Worm (Caenorhabditis elegans): Measurements from ENCODE around the gene B0496.11.

B0496.11 gene

DNA sequence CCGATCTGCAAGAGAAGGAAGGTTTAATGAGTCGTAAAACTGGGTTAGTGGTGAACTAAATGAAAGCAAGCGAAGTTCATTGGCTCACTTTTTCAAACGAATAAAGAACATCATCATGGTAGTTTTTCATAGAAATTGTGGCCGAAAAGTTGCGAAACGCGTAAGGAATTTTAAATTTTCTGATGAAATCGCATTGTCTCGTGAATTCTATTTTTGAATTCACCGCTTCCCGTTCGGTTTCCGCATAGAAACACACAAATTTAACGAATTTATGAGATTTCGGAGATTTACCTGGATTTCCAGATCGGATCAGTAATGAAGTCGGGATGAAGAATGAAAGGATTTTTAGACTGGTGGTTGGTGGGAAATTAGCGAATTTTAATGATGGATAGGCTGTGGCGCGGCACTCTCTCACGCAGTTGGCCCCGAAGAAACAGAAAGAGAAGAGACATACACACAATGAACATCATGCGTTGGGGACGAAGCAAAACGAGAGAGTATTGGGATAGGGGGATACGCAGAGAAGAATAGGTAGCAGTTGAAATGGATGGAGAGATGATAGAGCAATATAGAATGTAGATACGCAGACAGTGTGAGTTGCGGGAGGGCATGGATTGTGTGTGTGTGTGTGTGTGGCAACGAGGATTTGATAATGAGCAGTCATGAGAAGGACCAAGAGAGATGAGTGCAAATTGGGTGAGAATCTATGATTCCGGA lies 46.8 kb downstream of the B0496.11 start (continued):
- no peak for TF ChIP-seq grh-1 (GFP tag; IDR thresholded peaks at IDR 0.05)
- TF ChIP-seq egl-27 (tag; optimal IDR thresholded peaks at IDR 0.05), result no peak
- peak; percentile 75 for TF ChIP-seq nhr-85 (tag)
- peak; percentile 53 to 64 for TF ChIP-seq efl-1 (optimal IDR thresholded peaks at IDR 0.05)
- no peak for TF ChIP-seq efl-1 (GFP tag; optimal IDR thresholded peaks at IDR 0.05 in 1 of 2)
- TF ChIP-seq hpl-2 (GFP tag; optimal IDR thresholded peaks at IDR 0.05), result no peak
- no peak for TF ChIP-seq pag-3 (tag; optimal IDR thresholded peaks at IDR 0.05; ENCODE audit: borderline replicate concordance, insufficient read depth)
- TF ChIP-seq nhr-76 (tag; optimal IDR thresholded peaks at IDR 0.05), result peak; percentile 37
- no peak for TF ChIP-seq ceh-63 (GFP tag; optimal IDR thresholded peaks at IDR 0.05)
- TF ChIP-seq vab-15 (tag; optimal IDR thresholded peaks at IDR 0.05), result no peak
- peak; percentile 42 for TF ChIP-seq xbp-1 (tag; optimal IDR thresholded peaks at IDR 0.05)
- TF ChIP-seq sptf-1 (tag; optimal IDR thresholded peaks at IDR 0.05), result no peak
- peak; percentile 64 for TF ChIP-seq nhr-47 (tag; optimal IDR thresholded peaks at IDR 0.05)
- TF ChIP-seq blmp-1 (tag; optimal IDR thresholded peaks at IDR 0.05), result peak; percentile 66
- TF ChIP-seq mep-1 (tag; optimal IDR thresholded peaks at IDR 0.05), result peak; percentile 43
- peak in 1 of 2 experiments; percentile 17 for TF ChIP-seq mdl-1 (tag; optimal IDR thresholded peaks at IDR 0.05)
- TF ChIP-seq nhr-237 (tag; optimal IDR thresholded peaks at IDR 0.05), result no peak
- TF ChIP-seq mab-9 (GFP tag; IDR thresholded peaks at IDR 0.05), result no peak
- no peak for TF ChIP-seq elt-2 (tag; optimal IDR thresholded peaks at IDR 0.05)
- no peak for TF ChIP-seq elt-3 (tag; optimal IDR thresholded peaks at IDR 0.05)
- TF ChIP-seq nhr-12 (tag; optimal IDR thresholded peaks at IDR 0.05), result no peak
- TF ChIP-seq ets-5 (GFP tag; IDR thresholded peaks at IDR 0.05), result no peak
- TF ChIP-seq fkh-4 (tag; optimal IDR thresholded peaks at IDR 0.05; ENCODE audit: borderline replicate concordance), result no peak
- TF ChIP-seq hlh-17 (GFP tag; optimal IDR thresholded peaks at IDR 0.05; ENCODE audit: borderline replicate concordance), result no peak
- peak; percentile 39 for TF ChIP-seq isw-1 (GFP tag; IDR thresholded peaks at IDR 0.05)
- no peak for TF ChIP-seq nhr-77 (tag; optimal IDR thresholded peaks at IDR 0.05)
- TF ChIP-seq nhr-84 (tag; optimal IDR thresholded peaks at IDR 0.05), result no peak
- TF ChIP-seq lin-15B (tag; optimal IDR thresholded peaks at IDR 0.05), result no peak
- TF ChIP-seq mef-2 (tag; optimal IDR thresholded peaks at IDR 0.05), result no peak
- no peak for TF ChIP-seq unc-62 (GFP tag; optimal IDR thresholded peaks at IDR 0.05)
- TF ChIP-seq tbx-2 (tag; optimal IDR thresholded peaks at IDR 0.05), result peak; percentile 68
- peak; percentile 76 for TF ChIP-seq dsc-1 (tag; optimal IDR thresholded peaks at IDR 0.05)
- no peak for TF ChIP-seq C16A3.4 (tag; optimal IDR thresholded peaks at IDR 0.05)
- TF ChIP-seq sup-37 (GFP tag; optimal IDR thresholded peaks at IDR 0.05), result no peak
- TF ChIP-seq fkh-10 (GFP tag; optimal IDR thresholded peaks at IDR 0.05), result no peak
- no peak for TF ChIP-seq C34B4.2 (tag; optimal IDR thresholded peaks at IDR 0.05)
- peak in 1 of 2 experiments; percentile 41 for TF ChIP-seq lin-35 (GFP tag; optimal IDR thresholded peaks at IDR 0.05)
- peak; percentile 6 to 57 (median 8) for TF ChIP-seq ceh-82 (tag; optimal IDR thresholded peaks at IDR 0.05)
- no peak for TF ChIP-seq hlh-4 (tag; optimal IDR thresholded peaks at IDR 0.05)
- TF ChIP-seq ces-1 (GFP tag; optimal IDR thresholded peaks at IDR 0.05), result no peak
- TF ChIP-seq lsy-2 (tag; optimal IDR thresholded peaks at IDR 0.05), result peak; percentile 64 to 68
- no peak for TF ChIP-seq zip-4 (GFP tag; optimal IDR thresholded peaks at IDR 0.05)
